Worm (Caenorhabditis elegans) whole organism, late embryonic: Measurements from ENCODE around the gene Y102A5C.27.

ENCODE experiments used
- ceh-2 ChIP-seq: sonication (generic microtip); optimal IDR thresholded peaks from 2 replicates; lab custom pipeline; 2016; ENCODE audit warnings: missing genotype, missing genetic modification characterization, missing compliant biosample characterization
- fkh-10 ChIP-seq: fragments of 150-350 bp; optimal IDR thresholded peaks from 2 replicates; lab custom pipeline; 2014; ENCODE audit warnings: missing biosample characterization, missing genetic modification reagents, missing genetic modification characterization
- sox-4 ChIP-seq: sonication (generic microtip); optimal IDR thresholded peaks from 2 replicates; lab custom pipeline; 2017; ENCODE audit warnings: mild to moderate bottlenecking, missing genetic modification characterization, inconsistent platforms, missing compliant biosample characterization
- ztf-16 ChIP-seq: sonication (generic microtip); optimal IDR thresholded peaks from 2 replicates; lab custom pipeline; 2017; ENCODE audit warnings: missing genetic modification characterization, missing compliant biosample characterization

DNA sequence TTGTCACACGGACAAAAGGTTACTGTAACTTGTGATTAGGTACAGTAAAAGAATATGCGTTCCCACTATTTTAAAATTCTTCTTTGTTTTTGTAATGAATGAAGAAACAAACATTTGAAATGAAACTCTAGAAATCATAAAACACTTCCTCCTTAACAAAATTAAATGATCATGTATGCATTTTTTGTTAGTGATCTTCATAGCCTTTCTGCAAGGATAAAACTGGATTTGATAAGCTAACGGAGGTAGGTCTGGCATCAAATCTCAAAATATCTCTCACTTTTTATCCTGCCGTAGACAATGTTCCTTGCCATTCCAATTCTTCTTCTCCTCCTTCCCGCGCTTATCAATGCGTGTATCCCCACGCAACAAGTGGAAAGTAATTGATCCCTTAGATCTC is 37.0 kb downstream of the Y102A5C.27 start, which contains the start of gene clec-238:
- TF ChIP-seq ztf-16 (no peak), sox-4 (tag; lab: Kevin White, UChicago) (no peak), fkh-10 (GFP tag; lab: Kevin White, UChicago) (no peak), ceh-2 (no peak)
